Worm (Caenorhabditis elegans): ENCODE results near the gene gcn-2.
A peak's percentile ranks its signal among the peaks of the same experiment; 100 is the strongest.

DNA sequence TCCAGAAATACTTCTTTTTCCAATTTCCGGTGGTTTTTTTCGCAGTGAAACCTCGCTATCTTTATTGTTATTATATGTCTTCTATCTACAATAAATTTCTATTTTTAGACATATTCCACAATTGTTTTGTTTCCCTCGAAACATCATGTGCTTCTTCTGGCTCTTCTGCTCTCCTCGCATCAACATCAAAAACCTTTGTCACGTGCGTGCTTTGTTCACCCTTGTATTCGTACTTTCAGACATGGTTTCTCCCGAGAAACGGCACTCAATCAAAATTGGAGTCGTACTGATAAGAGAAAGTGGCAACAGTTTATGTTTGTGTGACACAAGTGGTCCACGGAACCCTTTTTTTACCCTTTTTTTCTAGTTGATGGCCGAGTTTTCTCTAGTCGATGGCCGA lies 6.2 kb upstream of the gcn-2 start:
- no peak for TF ChIP-seq aly-2 (tag; optimal IDR thresholded peaks at IDR 0.05)
- no peak for TF ChIP-seq lsy-2 (tag; optimal IDR thresholded peaks at IDR 0.05)
- peak; percentile 55 for TF ChIP-seq nhr-77 (tag; optimal IDR thresholded peaks at IDR 0.05)
- TF ChIP-seq nhr-102 (tag; optimal IDR thresholded peaks at IDR 0.05): peak; percentile 80
- no peak for TF ChIP-seq nhr-237 (tag; optimal IDR thresholded peaks at IDR 0.05)
- no peak for TF ChIP-seq tag-97 (GFP tag; IDR thresholded peaks at IDR 0.05)
- no peak for TF ChIP-seq skn-1 (tag; optimal IDR thresholded peaks at IDR 0.05)
- TF ChIP-seq saeg-2 (GFP tag; IDR thresholded peaks at IDR 0.05): peak; percentile 15; the same call in 1 of the 2 replicates

Data from whole organism, L4 larva.